Worm (Caenorhabditis elegans): Measurements from ENCODE around the gene pct-1.

DNA sequence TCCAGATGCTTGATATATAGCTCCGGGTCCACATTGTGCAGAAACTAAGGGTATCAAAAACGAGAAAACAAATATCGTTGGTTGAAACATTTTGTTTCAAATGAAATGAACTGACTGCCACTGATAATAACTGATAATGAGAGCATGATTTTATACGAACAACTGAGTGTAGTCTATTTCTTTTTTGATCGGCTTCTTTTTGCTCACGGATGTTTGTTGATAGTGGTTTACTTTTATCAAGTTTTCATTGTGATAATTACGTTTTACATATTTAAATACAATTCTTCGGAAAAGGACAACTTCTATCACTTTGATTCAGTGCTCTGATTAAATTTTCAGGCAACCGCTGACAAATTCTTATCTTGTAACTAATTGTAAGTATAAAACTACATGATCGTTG lies 12.6 kb upstream of the pct-1 start, which contains the start of gene clec-51:
- TF ChIP-seq saeg-2 (GFP tag; IDR thresholded peaks at IDR 0.05) (no peak), ces-1 (GFP tag; optimal IDR thresholded peaks at IDR 0.05) (no peak), ama-1 (optimal IDR thresholded peaks at IDR 0.05) (no peak), nhr-11 (tag; optimal IDR thresholded peaks at IDR 0.05) (no peak), ztf-11 (tag; optimal IDR thresholded peaks at IDR 0.05) (no peak), nhr-237 (tag; optimal IDR thresholded peaks at IDR 0.05) (no peak), R02D3.7 (tag; optimal IDR thresholded peaks at IDR 0.05) (no peak)

Data from whole organism, L4 larva.